Worm (Caenorhabditis elegans) whole organism, L3 larva: ENCODE data around the gene F27B3.8.

ENCODE experiments used
- ama-1 ChIP-seq: fragments of 150-350 bp; optimal IDR thresholded peaks from 2 replicates; lab custom pipeline; 2018
- ceh-82 ChIP-seq: fragments of 150-350 bp; optimal IDR thresholded peaks from 2 replicates; lab custom pipeline; 2014; ENCODE audit warnings: missing biosample characterization, missing genetic modification characterization
- ceh-9 ChIP-seq: sonication (generic microtip); optimal IDR thresholded peaks from 2 replicates; lab custom pipeline; 2018; ENCODE audit warnings: missing biosample characterization, missing genetic modification characterization
- egl-27 ChIP-seq: sonication (generic microtip); optimal IDR thresholded peaks from 4 replicates; lab custom pipeline; 2017; ENCODE audit warnings: missing biosample characterization, missing genetic modification reagents, missing genetic modification characterization
- elt-1 ChIP-seq: fragments of 150-350 bp; optimal IDR thresholded peaks from 2 replicates; lab custom pipeline; 2014; ENCODE audit warnings: missing biosample characterization, missing genetic modification characterization
- jun-1 ChIP-seq: fragments of 150-350 bp; optimal IDR thresholded peaks from 2 replicates; lab custom pipeline; 2014; ENCODE audit warnings: missing biosample characterization, missing genetic modification reagents, missing genetic modification characterization
- nhr-11 ChIP-seq: fragments of 150-350 bp; optimal IDR thresholded peaks from 2 replicates; lab custom pipeline; 2014; ENCODE audit warnings: missing biosample characterization, missing genetic modification characterization
- nhr-237 ChIP-seq: fragments of 150-350 bp; optimal IDR thresholded peaks from 2 replicates; lab custom pipeline; 2014; ENCODE audit warnings: missing biosample characterization, missing genetic modification characterization
- zag-1 ChIP-seq: fragments of 150-350 bp; optimal IDR thresholded peaks from 2 replicates; lab custom pipeline; 2014; ENCODE audit warnings: missing biosample characterization, missing genetic modification characterization
- ztf-11 ChIP-seq: fragments of 150-350 bp; optimal IDR thresholded peaks from 2 replicates; lab custom pipeline; 2014; ENCODE audit warnings: missing biosample characterization, missing genetic modification characterization
- ztf-4 ChIP-seq: fragments of 150-350 bp; optimal IDR thresholded peaks from 2 replicates; lab custom pipeline; 2014; ENCODE audit warnings: missing biosample characterization, missing genetic modification characterization

DNA sequence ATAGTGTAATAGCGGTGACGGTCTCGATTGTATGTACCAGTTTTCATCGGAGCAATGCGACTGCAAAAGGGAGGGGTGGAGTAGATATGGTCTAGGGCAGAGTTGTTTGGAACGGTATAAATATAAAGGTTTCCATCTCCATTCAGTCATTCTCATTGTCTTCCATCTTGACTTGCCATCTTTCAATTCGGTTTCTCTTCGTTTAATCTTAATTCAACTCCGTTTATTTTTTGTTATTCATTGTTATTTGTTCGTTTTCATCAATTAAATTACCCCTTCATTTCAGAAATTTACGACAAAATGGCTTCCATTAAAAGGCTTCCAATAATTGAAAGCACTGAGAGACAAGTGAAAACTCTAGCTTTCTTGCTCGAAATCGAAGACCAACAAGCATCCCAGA lies 48.4 kb upstream of the F27B3.8 start, which contains the start of gene C09E7.11:
- no peak for TF ChIP-seq ama-1 (lab: Kevin White, UChicago)
- no peak for TF ChIP-seq jun-1 (tag; lab: Kevin White, UChicago)
- TF ChIP-seq ztf-4 (tag; lab: Kevin White, UChicago): no peak
- no peak for TF ChIP-seq ceh-82 (tag; lab: Kevin White, UChicago)
- no peak for TF ChIP-seq nhr-237 (tag; lab: Kevin White, UChicago)
- TF ChIP-seq ztf-11 (tag; lab: Kevin White, UChicago): no peak
- no peak for TF ChIP-seq egl-27 (tag; lab: Kevin White, UChicago)
- TF ChIP-seq zag-1 (tag; lab: Kevin White, UChicago): no peak
- no peak for TF ChIP-seq elt-1 (tag; lab: Kevin White, UChicago)
- no peak for TF ChIP-seq ceh-9 (tag; lab: Kevin White, UChicago)
- no peak for TF ChIP-seq nhr-11 (tag; lab: Kevin White, UChicago)
